Worm (Caenorhabditis elegans) whole organism, early embryonic: ENCODE data around the gene R02E4.1.

Experiments used
- pes-1 ChIP-seq: fragments of 200-800 bp; sonication (Bioruptor generic); IDR thresholded peaks from 2 replicates; pipeline ENCODE4 v1.3.6; 2022; ENCODE audit warnings: missing genetic modification reagents, missing genetic modification characterization, missing compliant biosample characterization
- tbx-37 ChIP-seq: fragments of 200-800 bp; sonication (Bioruptor generic); conservative IDR thresholded peaks from 2 replicates; pipeline ENCODE4 v1.3.6; 2022; ENCODE audit warnings: missing genetic modification reagents, missing genetic modification characterization, missing compliant biosample characterization

- TF ChIP-seq tbx-37 (GFP tag; lab: Robert Waterston, UW) (no peak), pes-1 (GFP tag; lab: Robert Waterston, UW) (no peak)
Observed at ce11 chrX:4147600-4148448, 43.5 kb upstream of the R02E4.1 start.
